Worm (Caenorhabditis elegans) whole organism, young adult: Measurements from ENCODE around the gene ZK809.8.

Experiments used
- B0019.2 ChIP-seq: fragments of 200-800 bp; sonication (Bioruptor generic); conservative IDR thresholded peaks from 2 replicates; pipeline ENCODE4 v1.3.6; 2022; ENCODE audit warnings: missing genetic modification reagents, missing genetic modification characterization, missing compliant biosample characterization
- F37B4.10 ChIP-seq: fragments of 200-800 bp; sonication (Bioruptor generic); IDR thresholded peaks from 2 replicates; pipeline ENCODE4 v1.3.6; 2022; ENCODE audit warnings: missing genetic modification characterization, missing compliant biosample characterization
- F57A8.1 ChIP-seq: fragments of 200-800 bp; sonication (Bioruptor generic); optimal IDR thresholded peaks from 2 replicates; lab custom pipeline; 2018; ENCODE audit warnings: mild to moderate bottlenecking, missing genetic modification characterization, moderate library complexity, missing compliant biosample characterization
- K12H6.12 ChIP-seq: fragments of 200-800 bp; sonication (Bioruptor generic); optimal IDR thresholded peaks from 2 replicates; lab custom pipeline; 2018; ENCODE audit warnings: mild to moderate bottlenecking, missing genetic modification characterization, missing compliant biosample characterization
- T07F8.4 ChIP-seq: sonication (generic microtip); optimal IDR thresholded peaks from 2 replicates; lab custom pipeline; 2016; ENCODE audit warnings: mild to moderate bottlenecking, missing genetic modification characterization, moderate library complexity, missing compliant biosample characterization
- Y67H2A.10 ChIP-seq: fragments of 200-800 bp; sonication (Bioruptor generic); conservative IDR thresholded peaks from 2 replicates; pipeline ENCODE4 v1.3.6; 2022; ENCODE audit warnings: missing genetic modification reagents, missing genetic modification characterization, missing compliant biosample characterization
- Y79H2A.3 ChIP-seq: fragments of 200-800 bp; sonication (Bioruptor generic); conservative IDR thresholded peaks from 2 replicates; pipeline ENCODE4 v1.3.6; 2022; ENCODE audit warnings: missing genetic modification reagents, missing genetic modification characterization, missing compliant biosample characterization
- ZK185.1 ChIP-seq: sonication (generic microtip); optimal IDR thresholded peaks from 2 replicates; lab custom pipeline; 2016; ENCODE audit warnings: mild to moderate bottlenecking, missing genetic modification characterization, missing compliant biosample characterization; ENCODE audit not compliant: poor library complexity, severe bottlenecking
- aptf-2 ChIP-seq: fragments of 200-800 bp; sonication (Bioruptor generic); conservative IDR thresholded peaks from 2 replicates; pipeline ENCODE4 v1.3.6; 2022; ENCODE audit warnings: missing genetic modification reagents, missing genetic modification characterization, missing compliant biosample characterization
- attf-5 ChIP-seq: fragments of 200-800 bp; sonication (Bioruptor generic); optimal IDR thresholded peaks from 2 replicates; lab custom pipeline; 2018; ENCODE audit warnings: mild to moderate bottlenecking, missing genetic modification characterization, missing compliant biosample characterization
- bed-1 ChIP-seq: fragments of 200-800 bp; sonication (Bioruptor generic); IDR thresholded peaks from 2 replicates; pipeline ENCODE4 v1.3.6; 2022; ENCODE audit warnings: missing genetic modification reagents, missing genetic modification characterization, missing compliant biosample characterization
- cebp-1 ChIP-seq, 2 experiments: fragments of 200-800 bp in 1 of 2; sonication (Bioruptor generic) in 1 of 2; sonication (generic microtip) in 1 of 2; IDR thresholded peaks in 1 of 2; optimal IDR thresholded peaks in 1 of 2; 2 replicates each; pipeline versions ENCODE4 v1.3.6 to Lab custom; 2017 to 2022; ENCODE audit warnings: missing compliant biosample characterization in 2 of 2, missing genetic modification characterization in 2 of 2, mild to moderate bottlenecking in 1 of 2, missing genetic modification reagents in 1 of 2, moderate library complexity in 1 of 2
- ceh-91 ChIP-seq: fragments of 200-800 bp; sonication (Bioruptor generic); IDR thresholded peaks from 2 replicates; pipeline ENCODE4 v1.3.6; 2022; ENCODE audit warnings: missing genetic modification reagents, missing genetic modification characterization, missing compliant biosample characterization
- egl-44 ChIP-seq: fragments of 200-800 bp; sonication (Bioruptor generic); IDR thresholded peaks from 2 replicates; pipeline ENCODE4 v1.3.6; 2022; ENCODE audit warnings: missing genetic modification reagents, missing genetic modification characterization, missing compliant biosample characterization
- ets-4 ChIP-seq: fragments of 200-800 bp; sonication (Bioruptor generic); optimal IDR thresholded peaks from 2 replicates; lab custom pipeline; 2018; ENCODE audit warnings: mild to moderate bottlenecking, missing genetic modification characterization, missing compliant biosample characterization
- gei-17 ChIP-seq: fragments of 200-800 bp; sonication (Bioruptor generic); optimal IDR thresholded peaks from 2 replicates; lab custom pipeline; 2018; ENCODE audit warnings: mild to moderate bottlenecking, missing genetic modification characterization, missing compliant biosample characterization
- hmg-1.2 ChIP-seq: fragments of 200-800 bp; sonication (Bioruptor generic); IDR thresholded peaks from 2 replicates; pipeline ENCODE4 v1.3.6; 2022; ENCODE audit warnings: missing genetic modification reagents, missing genetic modification characterization, missing compliant biosample characterization
- hmg-20 ChIP-seq: fragments of 200-800 bp; sonication (Bioruptor generic); IDR thresholded peaks from 2 replicates; pipeline ENCODE4 v1.3.6; 2022; ENCODE audit warnings: missing genetic modification reagents, missing genetic modification characterization, missing compliant biosample characterization
- lag-1 ChIP-seq: fragments of 200-800 bp; sonication (Bioruptor generic); IDR thresholded peaks from 2 replicates; pipeline ENCODE4 v1.3.6; 2022; ENCODE audit warnings: missing genetic modification reagents, missing genetic modification characterization, missing compliant biosample characterization
- let-607 ChIP-seq, 2 experiments: fragments of 200-800 bp in 1 of 2; sonication (Bioruptor generic) in 1 of 2; sonication (generic microtip) in 1 of 2; optimal IDR thresholded peaks; 2 replicates each; lab custom pipeline; 2016 to 2018; ENCODE audit warnings: mild to moderate bottlenecking in 2 of 2, missing compliant biosample characterization in 2 of 2, missing genetic modification characterization in 2 of 2, moderate library complexity in 2 of 2, missing genotype in 1 of 2
- lin-26 ChIP-seq: fragments of 200-800 bp; sonication (Bioruptor generic); IDR thresholded peaks from 2 replicates; pipeline ENCODE4 v1.3.6; 2022; ENCODE audit warnings: missing genetic modification reagents, missing genetic modification characterization, missing compliant biosample characterization
- lin-35 ChIP-seq, 3 experiments: fragments of 150-350 bp in 2 of 3; sonication (generic microtip) in 1 of 3; optimal IDR thresholded peaks; 2 replicates each; lab custom pipeline; 2014 to 2018; ENCODE audit warnings: missing biosample characterization in 3 of 3, missing genetic modification characterization in 3 of 3, missing genetic modification reagents in 3 of 3
- lsy-27 ChIP-seq: sonication (generic microtip); optimal IDR thresholded peaks from 2 replicates; lab custom pipeline; 2017; ENCODE audit warnings: missing genetic modification characterization, mild to moderate bottlenecking, missing compliant biosample characterization, antibody characterized with exemption, missing genotype, borderline replicate concordance; ENCODE audit not compliant: insufficient read depth
- mcd-1 ChIP-seq: fragments of 200-800 bp; sonication (Bioruptor generic); IDR thresholded peaks from 2 replicates; pipeline ENCODE4 v1.3.6; 2022; ENCODE audit warnings: missing genetic modification reagents, missing genetic modification characterization, missing compliant biosample characterization
- nfya-2 ChIP-seq: fragments of 200-800 bp; sonication (Bioruptor generic); IDR thresholded peaks from 2 replicates; pipeline ENCODE4 v1.3.6; 2022; ENCODE audit warnings: missing genetic modification reagents, missing genetic modification characterization, missing compliant biosample characterization
- nhr-80 ChIP-seq: sonication (generic microtip); optimal IDR thresholded peaks from 2 replicates; lab custom pipeline; 2016; ENCODE audit warnings: missing genetic modification characterization, missing compliant biosample characterization
- nhr-90 ChIP-seq: sonication (generic microtip); optimal IDR thresholded peaks from 2 replicates; lab custom pipeline; 2016; ENCODE audit warnings: missing genotype, mild to moderate bottlenecking, missing genetic modification characterization, missing compliant biosample characterization
- rcor-1 ChIP-seq: fragments of 200-800 bp; sonication (Bioruptor generic); IDR thresholded peaks from 2 replicates; pipeline ENCODE4 v1.3.6; 2022; ENCODE audit warnings: missing genetic modification reagents, missing genetic modification characterization, missing compliant biosample characterization
- repo-1 ChIP-seq: sonication (generic microtip); optimal IDR thresholded peaks from 2 replicates; lab custom pipeline; 2017; ENCODE audit warnings: mild to moderate bottlenecking, missing genetic modification characterization, missing compliant biosample characterization
- sdz-38 ChIP-seq: sonication (generic microtip); optimal IDR thresholded peaks from 2 replicates; lab custom pipeline; 2016; ENCODE audit warnings: missing genotype, missing genetic modification characterization, missing compliant biosample characterization
- snpc-3.4 ChIP-seq: sonication (generic microtip); optimal IDR thresholded peaks from 2 replicates; lab custom pipeline; 2017; ENCODE audit warnings: missing genetic modification characterization, mild to moderate bottlenecking, missing compliant biosample characterization, antibody characterized with exemption, moderate library complexity, missing genotype, missing genetic modification reagents
- snpc-4 ChIP-seq, 5 experiments: fragments of 150-350 bp in 1 of 5; sonication (generic microtip) in 4 of 5; optimal IDR thresholded peaks; 2 replicates each; lab custom pipeline; 2014 to 2018; ENCODE audit warnings: missing genetic modification characterization in 5 of 5, missing biosample characterization in 3 of 5, antibody characterized with exemption in 2 of 5, mild to moderate bottlenecking in 2 of 5, missing compliant biosample characterization in 2 of 5, missing genotype in 2 of 5, moderate library complexity in 2 of 5, missing genetic modification reagents in 1 of 5
- ztf-18 ChIP-seq: sonication (generic microtip); optimal IDR thresholded peaks from 2 replicates; lab custom pipeline; 2016; ENCODE audit warnings: missing genotype, mild to moderate bottlenecking, missing genetic modification characterization, missing compliant biosample characterization
- ztf-22 ChIP-seq: fragments of 200-800 bp; sonication (Bioruptor generic); optimal IDR thresholded peaks from 2 replicates; lab custom pipeline; 2018; ENCODE audit warnings: mild to moderate bottlenecking, missing genetic modification characterization, moderate library complexity, missing compliant biosample characterization
- ztf-26 ChIP-seq: sonication (generic microtip); optimal IDR thresholded peaks from 2 replicates; lab custom pipeline; 2017; ENCODE audit warnings: missing genetic modification characterization, missing compliant biosample characterization

The ZK809.8 gene

DNA sequence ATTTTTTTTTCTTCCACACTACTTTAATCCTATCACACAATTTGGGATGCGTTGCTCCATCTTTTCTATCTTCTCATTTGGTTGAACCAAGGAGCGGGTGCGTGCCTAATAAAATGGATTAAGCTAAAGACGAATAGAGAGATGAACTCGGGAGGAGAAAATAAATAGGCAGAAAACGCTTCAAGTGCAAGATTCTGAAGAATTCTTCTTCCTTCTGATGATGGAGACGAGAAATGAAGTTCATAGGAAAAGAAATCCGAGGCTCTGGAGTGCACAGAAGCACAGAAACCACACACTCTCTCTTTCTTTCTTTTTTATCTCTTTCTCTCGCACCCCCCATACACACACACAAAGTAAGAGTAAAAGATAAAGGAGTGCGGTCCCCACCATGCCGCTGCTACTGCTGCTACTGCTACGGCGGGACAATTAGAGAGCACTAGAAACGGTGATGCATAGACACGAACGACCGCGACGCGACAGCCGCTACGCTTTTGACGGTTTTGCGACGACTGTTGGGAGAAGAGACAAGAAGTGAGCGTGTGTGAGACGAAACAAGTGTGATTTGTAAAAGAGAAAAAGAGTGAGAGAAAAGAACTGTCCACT is 43.3 kb upstream of the ZK809.8 start (continued):
- TF ChIP-seq gei-17 (peak; percentile 48), nhr-90 (tag; lab: Kevin White, UChicago) (peak; percentile 69), ets-4 (peak; percentile 89), hmg-1.2 (peak; percentile 90), let-607 (tag; optimal IDR thresholded peaks at IDR 0.05; lab: Kevin White, UChicago) (peak in 1 of 2 experiments; percentile 53), mcd-1 (GFP tag; lab: Robert Waterston, UW) (peak; percentile 66), ZK185.1 (tag; lab: Kevin White, UChicago) (peak; percentile 53), lin-35 (GFP tag; optimal IDR thresholded peaks at IDR 0.05; lab: Kevin White, UChicago) (peak in 1 of 3 experiments; percentile 46), nfya-2 (GFP tag; lab: Robert Waterston, UW) (no peak), cebp-1 (GFP tag; IDR thresholded peaks at IDR 0.05; lab: Robert Waterston, UW) (no peak), cebp-1 (tag; optimal IDR thresholded peaks at IDR 0.05; lab: Kevin White, UChicago) (peak; percentile 72), ceh-91 (GFP tag; lab: Robert Waterston, UW) (no peak), B0019.2 (GFP tag; lab: Robert Waterston, UW) (no peak), bed-1 (no peak), ztf-22 (GFP tag; lab: Kevin White, UChicago) (peak; percentile 79), sdz-38 (no peak), nhr-80 (peak; percentile 98), T07F8.4 (no peak), attf-5 (peak; percentile 92), ztf-26 (peak; percentile 55), K12H6.12 (tag; lab: Kevin White, UChicago) (peak; percentile 66), ztf-18 (tag; lab: Kevin White, UChicago) (peak; percentile 21), rcor-1 (GFP tag; lab: Robert Waterston, UW) (0 out of 2 replicates have a peak, but pooled peaks have one; percentile 23), egl-44 (0 out of 2 replicates have a peak, but pooled peaks have one; percentile 21), lin-26 (GFP tag; lab: Robert Waterston, UW) (peak; percentile 53; the same call in 1 of the 2 replicates)
- TF ChIP-seq, all 124 proteins: peak for 36

DNA sequence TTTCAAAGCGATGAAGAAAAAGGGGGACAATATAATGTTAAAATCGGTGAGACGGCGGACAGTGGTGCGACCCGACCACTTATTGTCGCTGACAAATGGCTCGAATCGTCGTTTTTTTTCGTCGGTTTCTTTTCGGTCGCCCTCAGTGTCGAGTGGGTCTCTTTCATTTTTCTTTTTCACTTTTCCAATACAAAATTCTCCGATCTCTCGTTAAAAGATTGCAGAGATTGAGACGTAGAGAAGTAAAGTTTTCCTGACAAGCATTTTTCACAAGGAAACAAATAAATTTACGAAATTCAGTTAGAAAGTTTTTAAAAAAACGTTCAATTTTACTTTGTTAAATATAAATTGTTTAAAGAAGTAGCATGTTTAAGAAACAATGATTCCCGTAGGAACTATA is 42.7 kb upstream of the ZK809.8 start:
- TF ChIP-seq nhr-80 (peak; percentile 12), ZK185.1 (tag; lab: Kevin White, UChicago) (no peak), Y79H2A.3 (GFP tag; lab: Robert Waterston, UW) (no peak), snpc-4 (GFP tag; optimal IDR thresholded peaks at IDR 0.05; lab: Kevin White, UChicago) (no peak), snpc-4 (tag; optimal IDR thresholded peaks at IDR 0.05; lab: Kevin White, UChicago) (peak in 1 of 4 experiments; percentile 25), lsy-27 (no peak), Y67H2A.10 (GFP tag; lab: Robert Waterston, UW) (no peak), cebp-1 (GFP tag; IDR thresholded peaks at IDR 0.05; lab: Robert Waterston, UW) (no peak), cebp-1 (tag; optimal IDR thresholded peaks at IDR 0.05; lab: Kevin White, UChicago) (peak; percentile 22), F57A8.1 (GFP tag; lab: Kevin White, UChicago) (no peak)

DNA sequence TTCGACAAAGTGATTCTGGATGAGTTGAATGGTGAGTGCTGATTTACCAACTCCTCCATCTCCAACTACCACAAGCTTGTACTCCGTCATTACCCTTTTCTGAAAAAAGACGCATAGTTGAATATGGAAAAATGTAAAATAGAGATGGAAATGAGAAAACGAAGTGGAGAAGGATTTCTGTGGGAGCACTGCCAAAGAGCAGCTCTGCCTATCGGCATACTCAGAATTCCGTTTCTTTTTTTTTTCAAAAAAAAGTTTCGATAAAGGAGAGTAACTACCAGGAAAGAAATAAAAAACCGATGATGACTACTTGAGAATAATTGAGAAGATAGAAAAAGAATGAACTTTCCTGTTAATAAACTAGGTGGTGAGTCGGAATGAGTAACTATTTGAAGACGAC is 42.1 kb upstream of the ZK809.8 start, which contains the start of gene let-60:
Gene let-60, minus strand, starts transcription at position 101 of the 400 bp plus-strand sequence.
- no peak for TF ChIP-seq F37B4.10 (GFP tag; lab: Robert Waterston, UW)
- no peak for TF ChIP-seq snpc-3.4 (tag; lab: Kevin White, UChicago)
- no peak for TF ChIP-seq repo-1 (tag; lab: Kevin White, UChicago)
- TF ChIP-seq attf-5 = no peak
- TF ChIP-seq aptf-2 (GFP tag; lab: Robert Waterston, UW) = no peak
- TF ChIP-seq lag-1 = no peak
- TF ChIP-seq hmg-20 (GFP tag; lab: Robert Waterston, UW) = no peak
- no peak for TF ChIP-seq let-607 (tag; optimal IDR thresholded peaks at IDR 0.05; lab: Kevin White, UChicago)
- TF ChIP-seq, all 124 proteins: peak for 0
